Worm (Caenorhabditis elegans) whole organism, late embryonic: ENCODE data around the gene Y32B12B.2.
A peak's percentile ranks its signal among the peaks of the same experiment; 100 is the strongest.

ENCODE experiments used
- C08G9.2 ChIP-seq: sonication (generic microtip); optimal IDR thresholded peaks from 2 replicates; lab custom pipeline; 2016; ENCODE audit warnings: mild to moderate bottlenecking, missing genetic modification characterization, moderate library complexity, missing compliant biosample characterization
- F13H6.1 ChIP-seq: sonication (generic microtip); optimal IDR thresholded peaks from 2 replicates; lab custom pipeline; 2016; ENCODE audit warnings: missing genetic modification characterization, missing compliant biosample characterization
- K02D7.2 ChIP-seq: sonication (generic microtip); optimal IDR thresholded peaks from 2 replicates; lab custom pipeline; 2017; ENCODE audit warnings: mild to moderate bottlenecking, missing genetic modification characterization, missing compliant biosample characterization
- K09A11.1 ChIP-seq: sonication (generic microtip); optimal IDR thresholded peaks from 2 replicates; lab custom pipeline; 2017; ENCODE audit warnings: antibody characterized with exemption, mild to moderate bottlenecking, missing genetic modification characterization, missing compliant biosample characterization; ENCODE audit not compliant: insufficient read depth
- T23F11.4 ChIP-seq: fragments of 200-800 bp; sonication (Bioruptor generic); optimal IDR thresholded peaks from 2 replicates; lab custom pipeline; 2018; ENCODE audit warnings: mild to moderate bottlenecking, missing genetic modification characterization, missing compliant biosample characterization
- ahr-1 ChIP-seq: sonication (generic microtip); optimal IDR thresholded peaks from 2 replicates; lab custom pipeline; 2016; ENCODE audit warnings: missing genetic modification characterization, missing compliant biosample characterization
- ama-1 ChIP-seq: fragments of 150-350 bp; optimal IDR thresholded peaks from 2 replicates; lab custom pipeline; 2014
- ceh-19 ChIP-seq: fragments of 200-800 bp; sonication (Bioruptor generic); optimal IDR thresholded peaks from 2 replicates; lab custom pipeline; 2018; ENCODE audit warnings: mild to moderate bottlenecking, missing genetic modification characterization, missing compliant biosample characterization
- ceh-2 ChIP-seq: sonication (generic microtip); optimal IDR thresholded peaks from 2 replicates; lab custom pipeline; 2016; ENCODE audit warnings: missing genotype, missing genetic modification characterization, missing compliant biosample characterization
- ceh-22 ChIP-seq: sonication (generic microtip); optimal IDR thresholded peaks from 2 replicates; lab custom pipeline; 2017; ENCODE audit warnings: missing biosample characterization, missing genetic modification characterization
- ceh-24 ChIP-seq: sonication (generic microtip); optimal IDR thresholded peaks from 2 replicates; lab custom pipeline; 2016; ENCODE audit warnings: mild to moderate bottlenecking, missing genetic modification characterization, missing compliant biosample characterization
- ceh-30 ChIP-seq: fragments of 150-350 bp; optimal IDR thresholded peaks from 2 replicates; lab custom pipeline; 2014; ENCODE audit warnings: missing biosample characterization, missing genetic modification characterization
- ceh-31 ChIP-seq: sonication (generic microtip); optimal IDR thresholded peaks from 2 replicates; lab custom pipeline; 2016; ENCODE audit warnings: missing genetic modification characterization, missing compliant biosample characterization
- ceh-34 ChIP-seq: sonication (generic microtip); optimal IDR thresholded peaks from 2 replicates; lab custom pipeline; 2016; ENCODE audit warnings: mild to moderate bottlenecking, missing genetic modification characterization, missing compliant biosample characterization
- che-1 ChIP-seq: sonication (generic microtip); optimal IDR thresholded peaks from 2 replicates; lab custom pipeline; 2016; ENCODE audit warnings: mild to moderate bottlenecking, missing genetic modification characterization, missing compliant biosample characterization
- dmd-4 ChIP-seq: sonication (generic microtip); optimal IDR thresholded peaks from 2 replicates; lab custom pipeline; 2016; ENCODE audit warnings: borderline replicate concordance, missing genetic modification characterization, missing compliant biosample characterization
- elt-2 ChIP-seq: sonication (generic microtip); optimal IDR thresholded peaks from 2 replicates; lab custom pipeline; 2016; ENCODE audit warnings: missing genetic modification reagents, missing genetic modification characterization, missing compliant biosample characterization
- elt-4 ChIP-seq: sonication (generic microtip); optimal IDR thresholded peaks from 2 replicates; lab custom pipeline; 2016; ENCODE audit warnings: missing genetic modification characterization, missing compliant biosample characterization
- ets-4 ChIP-seq: sonication (generic microtip); optimal IDR thresholded peaks from 2 replicates; lab custom pipeline; 2016; ENCODE audit warnings: missing genetic modification characterization, missing compliant biosample characterization
- fax-1 ChIP-seq: sonication (generic microtip); optimal IDR thresholded peaks from 2 replicates; lab custom pipeline; 2016; ENCODE audit warnings: missing genotype, missing genetic modification characterization, missing compliant biosample characterization
- hlh-15 ChIP-seq: sonication (generic microtip); optimal IDR thresholded peaks from 2 replicates; lab custom pipeline; 2016; ENCODE audit warnings: missing genetic modification characterization, missing compliant biosample characterization
- hlh-8 ChIP-seq: sonication (generic microtip); optimal IDR thresholded peaks from 2 replicates; lab custom pipeline; 2016; ENCODE audit warnings: missing genotype, missing genetic modification characterization, missing compliant biosample characterization
- madf-2 ChIP-seq: sonication (generic microtip); optimal IDR thresholded peaks from 2 replicates; lab custom pipeline; 2017; ENCODE audit warnings: missing genetic modification characterization, missing compliant biosample characterization
- nfya-1 ChIP-seq: sonication (generic microtip); optimal IDR thresholded peaks from 2 replicates; lab custom pipeline; 2017; ENCODE audit warnings: missing genetic modification characterization, mild to moderate bottlenecking, missing compliant biosample characterization, antibody characterized with exemption, moderate library complexity
- nhr-232 ChIP-seq: sonication (generic microtip); optimal IDR thresholded peaks from 2 replicates; lab custom pipeline; 2016; ENCODE audit warnings: missing genetic modification characterization, missing compliant biosample characterization
- npax-4 ChIP-seq: sonication (generic microtip); optimal IDR thresholded peaks from 2 replicates; lab custom pipeline; 2016; ENCODE audit warnings: missing genetic modification characterization, missing compliant biosample characterization
- pat-9 ChIP-seq: fragments of 200-800 bp; sonication (Bioruptor generic); optimal IDR thresholded peaks from 2 replicates; lab custom pipeline; 2018; ENCODE audit warnings: mild to moderate bottlenecking, missing genetic modification characterization, moderate library complexity, missing compliant biosample characterization
- pax-1 ChIP-seq: fragments of 150-350 bp; optimal IDR thresholded peaks from 2 replicates; lab custom pipeline; 2014; ENCODE audit warnings: missing biosample characterization, missing genetic modification characterization
- rnt-1 ChIP-seq: sonication (generic microtip); optimal IDR thresholded peaks from 2 replicates; lab custom pipeline; 2016; ENCODE audit warnings: missing genetic modification characterization, missing compliant biosample characterization
- sox-4 ChIP-seq: sonication (generic microtip); optimal IDR thresholded peaks from 2 replicates; lab custom pipeline; 2017; ENCODE audit warnings: mild to moderate bottlenecking, missing genetic modification characterization, inconsistent platforms, missing compliant biosample characterization
- syd-9 ChIP-seq: sonication (generic microtip); optimal IDR thresholded peaks from 2 replicates; lab custom pipeline; 2016; ENCODE audit warnings: mild to moderate bottlenecking, missing genetic modification characterization, moderate library complexity, missing compliant biosample characterization
- tbx-2 ChIP-seq: sonication (generic microtip); optimal IDR thresholded peaks from 2 replicates; lab custom pipeline; 2016; ENCODE audit warnings: missing genetic modification characterization, missing compliant biosample characterization
- tbx-7 ChIP-seq: sonication (generic microtip); optimal IDR thresholded peaks from 2 replicates; lab custom pipeline; 2016; ENCODE audit warnings: missing genotype, missing genetic modification characterization, missing compliant biosample characterization
- unc-42 ChIP-seq: sonication (generic microtip); optimal IDR thresholded peaks from 2 replicates; lab custom pipeline; 2016; ENCODE audit warnings: missing genotype, missing genetic modification characterization, missing compliant biosample characterization
- unc-55 ChIP-seq: sonication (generic microtip); optimal IDR thresholded peaks from 2 replicates; lab custom pipeline; 2017; ENCODE audit warnings: missing biosample characterization, missing genetic modification reagents, missing genetic modification characterization
- zip-5 ChIP-seq: sonication (generic microtip); optimal IDR thresholded peaks from 2 replicates; lab custom pipeline; 2016; ENCODE audit warnings: missing genetic modification characterization, missing compliant biosample characterization
- ztf-16 ChIP-seq: sonication (generic microtip); optimal IDR thresholded peaks from 2 replicates; lab custom pipeline; 2017; ENCODE audit warnings: missing genetic modification characterization, missing compliant biosample characterization

Y32B12B.2 gene

ce11 chrV:16537908-16538446, at the start of gene Y32B12B.2:
TSS of gene Y32B12B.2 (plus strand) at chrV:16538396.
- TF ChIP-seq fax-1 (tag; lab: Kevin White, UChicago) (no peak), tbx-7 (tag; lab: Kevin White, UChicago) (peak; percentile 7), ceh-2 (tag; lab: Kevin White, UChicago) (peak; percentile 1), T23F11.4 (GFP tag; lab: Kevin White, UChicago) (no peak), ets-4 (tag; lab: Kevin White, UChicago) (peak; percentile 1), hlh-15 (tag; lab: Kevin White, UChicago) (no peak), tbx-2 (tag; lab: Kevin White, UChicago) (no peak), F13H6.1 (tag; lab: Kevin White, UChicago) (no peak), K02D7.2 (no peak), che-1 (no peak), ceh-31 (tag; lab: Kevin White, UChicago) (peak; percentile 25), ceh-30 (tag; lab: Kevin White, UChicago) (no peak), unc-55 (no peak), K09A11.1 (no peak), ceh-34 (tag; lab: Kevin White, UChicago) (no peak), ama-1 (no peak), ceh-19 (GFP tag; lab: Kevin White, UChicago) (no peak), C08G9.2 (tag; lab: Kevin White, UChicago) (peak; percentile 31), elt-2 (tag; lab: Kevin White, UChicago) (no peak), unc-42 (peak; percentile 28), syd-9 (tag; lab: Kevin White, UChicago) (no peak), ceh-22 (tag; lab: Kevin White, UChicago) (no peak), nhr-232 (no peak)

ce11 chrV:16494359-16494758, 43.8 kb upstream of the Y32B12B.2 start, which contains the start of gene comt-2:
TSS of gene comt-2 (minus strand) at chrV:16494489.
- TF ChIP-seq hlh-8 (tag; lab: Kevin White, UChicago) (no peak), elt-2 (tag; lab: Kevin White, UChicago) (peak; percentile 88)
- TF ChIP-seq, all 69 proteins: peak for 1

DNA sequence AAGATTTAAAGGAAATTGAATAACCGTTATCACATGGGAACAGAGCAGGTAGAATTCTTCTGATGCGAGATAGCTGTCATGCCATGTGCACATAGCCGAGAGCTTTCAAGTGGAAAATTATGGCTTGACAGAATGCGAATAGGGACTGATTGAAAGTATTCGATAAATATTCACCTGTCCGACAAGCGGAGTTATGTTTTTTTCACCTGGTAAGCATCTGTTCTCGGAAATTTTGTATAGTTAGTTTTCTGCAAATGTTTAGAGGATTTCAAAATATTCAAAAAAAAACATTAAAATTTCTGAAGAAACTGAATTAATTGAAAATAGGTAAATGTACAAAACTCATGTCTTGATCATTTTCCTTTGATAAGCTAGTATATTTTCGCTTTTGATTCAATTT, 40.7 kb upstream of the Y32B12B.2 start, which contains the start of gene srh-136:
TSS of gene srh-136 (minus strand) at position 93 of the 400 bp plus-strand sequence.
- TF ChIP-seq dmd-4 (tag; lab: Kevin White, UChicago) (no peak), ceh-34 (tag; lab: Kevin White, UChicago) (no peak), hlh-15 (tag; lab: Kevin White, UChicago) (no peak), sox-4 (no peak), unc-42 (no peak), rnt-1 (no peak), pax-1 (tag; lab: Kevin White, UChicago) (no peak), K02D7.2 (no peak)
- TF ChIP-seq, all 69 proteins: peak for 0

ce11 chrV:16499006-16499405, 39.2 kb upstream of the Y32B12B.2 start, which contains the start of gene F36D3.1:
TSS of gene F36D3.1 (plus strand) at chrV:16499352.
- peak; percentile 37 for TF ChIP-seq nfya-1
- no peak for TF ChIP-seq syd-9 (tag; lab: Kevin White, UChicago)

ce11 chrV:16503164-16503563, 35.0 kb upstream of the Y32B12B.2 start, which contains the start of gene F36D3.14:
TSS of gene F36D3.14 (minus strand) at chrV:16503264.
- no peak for TF ChIP-seq F13H6.1 (tag; lab: Kevin White, UChicago)
- no peak for TF ChIP-seq ceh-2 (tag; lab: Kevin White, UChicago)
- TF ChIP-seq madf-2 (tag; lab: Kevin White, UChicago) = no peak
- no peak for TF ChIP-seq npax-4 (tag; lab: Kevin White, UChicago)
- no peak for TF ChIP-seq elt-4
- no peak for TF ChIP-seq ama-1
- TF ChIP-seq ceh-31 (tag; lab: Kevin White, UChicago) = no peak
- no peak for TF ChIP-seq pat-9
- no peak for TF ChIP-seq ztf-16
- no peak for TF ChIP-seq unc-55
- no peak for TF ChIP-seq zip-5
- TF ChIP-seq ahr-1 (tag; lab: Kevin White, UChicago) = no peak
- no peak for TF ChIP-seq ceh-30 (tag; lab: Kevin White, UChicago)
- no peak for TF ChIP-seq ceh-19 (GFP tag; lab: Kevin White, UChicago)
- TF ChIP-seq ceh-24 = no peak
